Fruit fly (Drosophila melanogaster) whole organism, embryonic: ENCODE data around the gene RPA1.

ENCODE experiments used
- CG1024 ChIP-seq: fragments of 200-800 bp; sonication (Bioruptor generic); IDR thresholded peaks from 2 replicates; pipeline ENCODE4 v1.3.6; 2022; ENCODE audit warnings: missing biosample characterization, missing genetic modification characterization
- CG10565 ChIP-seq: fragments of 200-800 bp; sonication (Bioruptor generic); optimal IDR thresholded peaks from 3 replicates; lab custom pipeline; 2016; ENCODE audit warnings: missing biosample characterization, mild to moderate bottlenecking, missing genetic modification characterization
- CG11085 ChIP-seq: fragments of 200-800 bp; sonication (Bioruptor generic); IDR thresholded peaks from 2 replicates; pipeline ENCODE4 v1.3.6; 2022; ENCODE audit warnings: missing biosample characterization, missing genetic modification characterization
- CG11398 ChIP-seq: fragments of 200-800 bp; sonication (Bioruptor generic); optimal IDR thresholded peaks from 2 replicates; lab custom pipeline; 2016; ENCODE audit warnings: missing biosample characterization, missing genetic modification characterization
- CG11456 ChIP-seq: fragments of 200-800 bp; sonication (Bioruptor generic); IDR thresholded peaks from 3 replicates; pipeline ENCODE4 v1.3.6; 2022; ENCODE audit warnings: missing biosample characterization, missing genetic modification characterization
- CG12299 ChIP-seq: fragments of 200-800 bp; sonication (Bioruptor generic); optimal IDR thresholded peaks from 2 replicates; lab custom pipeline; 2018; ENCODE audit warnings: missing biosample characterization, mild to moderate bottlenecking, missing genetic modification characterization
- CG12744 ChIP-seq: fragments of 200-800 bp; sonication (Bioruptor generic); optimal IDR thresholded peaks from 2 replicates; lab custom pipeline; 2016; ENCODE audit warnings: missing biosample characterization, missing genetic modification characterization
- CG13123 ChIP-seq: fragments of 200-800 bp; sonication (Bioruptor generic); optimal IDR thresholded peaks from 2 replicates; lab custom pipeline; 2016; ENCODE audit warnings: missing biosample characterization, missing genetic modification characterization
- CG13424 ChIP-seq: fragments of 200-800 bp; sonication (Bioruptor generic); optimal IDR thresholded peaks from 2 replicates; lab custom pipeline; 2019; ENCODE audit warnings: missing biosample characterization, mild to moderate bottlenecking, missing genetic modification characterization, moderate library complexity
- CG14050 ChIP-seq: fragments of 200-800 bp; sonication (Bioruptor generic); IDR thresholded peaks from 3 replicates; pipeline ENCODE4 v1.3.6; 2022; ENCODE audit warnings: missing biosample characterization, missing genetic modification characterization
- CG1529 ChIP-seq: fragments of 200-800 bp; sonication (Bioruptor generic); optimal IDR thresholded peaks from 3 replicates; lab custom pipeline; 2018; ENCODE audit warnings: missing biosample characterization, missing genetic modification characterization
- CG15696 ChIP-seq: fragments of 200-800 bp; sonication (Bioruptor generic); optimal IDR thresholded peaks from 2 replicates; lab custom pipeline; 2019; ENCODE audit warnings: missing biosample characterization, mild to moderate bottlenecking, missing genetic modification characterization, moderate library complexity
- CG18011 ChIP-seq: fragments of 200-800 bp; sonication (Bioruptor generic); optimal IDR thresholded peaks from 2 replicates; lab custom pipeline; 2017; ENCODE audit warnings: missing biosample characterization, missing genetic modification characterization, mild to moderate bottlenecking, moderate library complexity, missing genotype
- CG3407 ChIP-seq: fragments of 200-800 bp; sonication (Bioruptor generic); optimal IDR thresholded peaks from 2 replicates; lab custom pipeline; 2018; ENCODE audit warnings: missing biosample characterization, mild to moderate bottlenecking, missing genetic modification characterization
- CG4360 ChIP-seq: fragments of 200-800 bp; sonication (Bioruptor generic); IDR thresholded peaks from 2 replicates; pipeline ENCODE4 v1.3.6; 2022; ENCODE audit warnings: missing biosample characterization, missing genetic modification characterization
- CG4424 ChIP-seq: fragments of 200-800 bp; sonication (Bioruptor generic); optimal IDR thresholded peaks from 3 replicates; lab custom pipeline; 2016; ENCODE audit warnings: missing biosample characterization, missing genetic modification characterization
- CG4820 ChIP-seq: fragments of 200-800 bp; sonication (Bioruptor generic); optimal IDR thresholded peaks from 3 replicates; lab custom pipeline; 2016; ENCODE audit warnings: missing biosample characterization, missing genetic modification characterization
- CG4854 ChIP-seq: fragments of 200-800 bp; sonication (Bioruptor generic); optimal IDR thresholded peaks from 2 replicates; lab custom pipeline; 2016; ENCODE audit warnings: missing biosample characterization, missing genetic modification characterization, inconsistent platforms
- CG5953 ChIP-seq: fragments of 200-800 bp; sonication (Bioruptor generic); IDR thresholded peaks from 2 replicates; pipeline ENCODE4 v1.3.6; 2022; ENCODE audit warnings: missing biosample characterization, missing genetic modification characterization
- CG8281 ChIP-seq: fragments of 200-800 bp; sonication (Bioruptor generic); optimal IDR thresholded peaks from 2 replicates; lab custom pipeline; 2018; ENCODE audit warnings: missing biosample characterization, mild to moderate bottlenecking, missing genetic modification characterization, moderate library complexity
- CG8359 ChIP-seq: fragments of 200-800 bp; sonication (Bioruptor generic); optimal IDR thresholded peaks from 2 replicates; lab custom pipeline; 2017; ENCODE audit warnings: missing biosample characterization, mild to moderate bottlenecking, missing genetic modification characterization, borderline replicate concordance
- CG9437 ChIP-seq: fragments of 200-800 bp; sonication (Bioruptor generic); optimal IDR thresholded peaks from 2 replicates; lab custom pipeline; 2018; ENCODE audit warnings: missing biosample characterization, mild to moderate bottlenecking, missing genetic modification characterization
- CHES-1-like ChIP-seq: fragments of 200-800 bp; sonication (Bioruptor generic); optimal IDR thresholded peaks from 2 replicates; lab custom pipeline; 2016; ENCODE audit warnings: missing biosample characterization, missing genetic modification characterization
- Chrac-16 ChIP-seq: fragments of 200-800 bp; sonication (Bioruptor generic); optimal IDR thresholded peaks from 3 replicates; lab custom pipeline; 2016; ENCODE audit warnings: missing biosample characterization, missing genetic modification characterization
- D19A ChIP-seq: fragments of 200-800 bp; optimal IDR thresholded peaks from 3 replicates; lab custom pipeline; 2019; ENCODE audit warnings: missing biosample characterization, mild to moderate bottlenecking, missing genetic modification characterization, moderate library complexity
- Fer3 ChIP-seq: fragments of 200-800 bp; sonication (Bioruptor generic); optimal IDR thresholded peaks from 2 replicates; lab custom pipeline; 2018; ENCODE audit warnings: missing biosample characterization, mild to moderate bottlenecking, missing genetic modification characterization, moderate library complexity
- GATAe ChIP-seq: fragments of 200-800 bp; sonication (Bioruptor generic); conservative IDR thresholded peaks from 2 replicates; pipeline ENCODE4 v1.3.6; 2022; ENCODE audit warnings: missing biosample characterization, missing genetic modification characterization
- HLH4C ChIP-seq: fragments of 200-800 bp; sonication (Bioruptor generic); IDR thresholded peaks from 3 replicates; pipeline ENCODE4 v1.3.6; 2022; ENCODE audit warnings: missing biosample characterization, missing genetic modification characterization; ENCODE audit not compliant: partially characterized antibody
- NFAT ChIP-seq: fragments of 200-800 bp; sonication (Bioruptor generic); IDR thresholded peaks from 2 replicates; pipeline ENCODE4 v1.3.6; 2022; ENCODE audit warnings: missing biosample characterization, missing genetic modification characterization
- Oaz ChIP-seq: fragments of 200-800 bp; sonication (Bioruptor generic); IDR thresholded peaks from 2 replicates; pipeline ENCODE4 v1.3.6; 2022; ENCODE audit warnings: missing biosample characterization, missing genetic modification characterization
- Tbp ChIP-seq: fragments of >200 bp; optimal IDR thresholded peaks from 2 replicates; lab custom pipeline; 2018; ENCODE audit warnings: missing biosample characterization, missing genetic modification characterization
- cg ChIP-seq: fragments of 200-800 bp; sonication (Bioruptor generic); optimal IDR thresholded peaks from 3 replicates; lab custom pipeline; 2019; ENCODE audit warnings: missing biosample characterization, mild to moderate bottlenecking, missing genetic modification characterization, moderate library complexity
- corto ChIP-seq: fragments of 200-800 bp; sonication (Bioruptor generic); optimal IDR thresholded peaks from 2 replicates; lab custom pipeline; 2016; ENCODE audit warnings: missing biosample characterization, mild to moderate bottlenecking, missing genetic modification characterization, moderate library complexity
- da ChIP-seq: fragments of 200-800 bp; sonication (Bioruptor generic); optimal IDR thresholded peaks from 2 replicates; lab custom pipeline; 2016; ENCODE audit warnings: missing biosample characterization, missing genetic modification characterization
- dan ChIP-seq: fragments of 200-800 bp; sonication (Bioruptor generic); IDR thresholded peaks from 2 replicates; pipeline ENCODE4 v1.3.6; 2022; ENCODE audit warnings: missing biosample characterization, missing genetic modification characterization
- dpn ChIP-seq, 2 experiments: fragments of 200-800 bp; sonication (Bioruptor generic); optimal IDR thresholded peaks; 3 replicates each; lab custom pipeline; 2016; ENCODE audit warnings: missing biosample characterization in 2 of 2, missing genetic modification characterization in 2 of 2
- eve ChIP-seq, 2 experiments: fragments of >200 bp; optimal IDR thresholded peaks; 2 replicates each; lab custom pipeline; 2017; ENCODE audit warnings: missing biosample characterization in 2 of 2, missing genetic modification characterization in 2 of 2
- ewg ChIP-seq: fragments of 200-800 bp; sonication (Bioruptor generic); optimal IDR thresholded peaks from 3 replicates; lab custom pipeline; 2017; ENCODE audit warnings: mild to moderate bottlenecking, missing biosample characterization, missing genetic modification reagents, missing genetic modification characterization
- ftz-f1 ChIP-seq: fragments of 200-800 bp; sonication (Bioruptor generic); optimal IDR thresholded peaks from 2 replicates; lab custom pipeline; 2016; ENCODE audit warnings: missing biosample characterization, missing genetic modification characterization
- hth ChIP-seq: fragments of >200 bp; optimal IDR thresholded peaks from 2 replicates; lab custom pipeline; 2017; ENCODE audit warnings: inconsistent platforms
- ind ChIP-seq: fragments of 200-800 bp; sonication (Bioruptor generic); optimal IDR thresholded peaks from 3 replicates; lab custom pipeline; 2016; ENCODE audit warnings: missing biosample characterization, missing genetic modification characterization
- jumu ChIP-seq: fragments of 200-800 bp; sonication (Bioruptor generic); optimal IDR thresholded peaks from 3 replicates; lab custom pipeline; 2016; ENCODE audit warnings: missing biosample characterization, missing genetic modification characterization
- lab ChIP-seq: fragments of 200-800 bp; sonication (Bioruptor generic); optimal IDR thresholded peaks from 3 replicates; lab custom pipeline; 2017; ENCODE audit warnings: missing biosample characterization, missing genetic modification characterization, mild to moderate bottlenecking, moderate library complexity, missing genetic modification reagents
- nom ChIP-seq: fragments of 200-800 bp; sonication (Bioruptor generic); optimal IDR thresholded peaks from 2 replicates; lab custom pipeline; 2017; ENCODE audit warnings: missing biosample characterization, missing genetic modification characterization, mild to moderate bottlenecking, moderate library complexity, missing genetic modification reagents
- onecut ChIP-seq: fragments of 200-800 bp; sonication (Bioruptor generic); IDR thresholded peaks from 2 replicates; pipeline ENCODE4 v1.3.6; 2022; ENCODE audit warnings: missing biosample characterization, missing genetic modification characterization
- phol ChIP-seq: fragments of 200-800 bp; sonication (Bioruptor generic); optimal IDR thresholded peaks from 3 replicates; lab custom pipeline; 2018; ENCODE audit warnings: missing biosample characterization, mild to moderate bottlenecking, missing genetic modification characterization, moderate library complexity
- run ChIP-seq: fragments of 200-800 bp; sonication (Bioruptor generic); optimal IDR thresholded peaks from 3 replicates; lab custom pipeline; 2018; ENCODE audit warnings: missing biosample characterization, mild to moderate bottlenecking, missing genetic modification characterization
- sc ChIP-seq, 3 experiments: fragments of >200 bp in 2 of 3; fragments of 200-800 bp in 1 of 3; sonication (Bioruptor generic) in 1 of 3; optimal IDR thresholded peaks; 2 replicates in 2 of 3; 3 replicates in 1 of 3; lab custom pipeline; 2017; ENCODE audit warnings: mild to moderate bottlenecking in 1 of 3, missing biosample characterization in 1 of 3, missing genetic modification characterization in 1 of 3, missing genetic modification reagents in 1 of 3
- shn ChIP-seq: fragments of 200-800 bp; sonication (Bioruptor generic); optimal IDR thresholded peaks from 3 replicates; lab custom pipeline; 2016; ENCODE audit warnings: missing biosample characterization, missing genetic modification characterization
- sr ChIP-seq: fragments of 200-800 bp; sonication (Bioruptor generic); IDR thresholded peaks from 3 replicates; pipeline ENCODE4 v1.3.6; 2022; ENCODE audit warnings: missing biosample characterization, missing genetic modification characterization
- zf30C ChIP-seq: fragments of 200-800 bp; sonication (Bioruptor generic); optimal IDR thresholded peaks from 3 replicates; lab custom pipeline; 2018; ENCODE audit warnings: missing biosample characterization, mild to moderate bottlenecking, missing genetic modification characterization

The RPA1 gene

dm6 chr3R:8212594-8212993, 51.7 kb downstream of the RPA1 start (continued):
- TF ChIP-seq shn (GFP tag; lab: Kevin White, UChicago), result peak; percentile 52
- TF ChIP-seq CG1529 (GFP tag; lab: Kevin White, UChicago), result peak; percentile 49
- TF ChIP-seq ewg, result peak; percentile 41
- no peak; the same call in 1 of the 2 replicates for TF ChIP-seq GATAe
- TF ChIP-seq Chrac-16 (GFP tag; lab: Kevin White, UChicago), result peak; percentile 53
- TF ChIP-seq CG10565 (GFP tag; lab: Kevin White, UChicago), result no peak
- TF ChIP-seq ind (GFP tag; lab: Kevin White, UChicago), result peak; percentile 54
- TF ChIP-seq HLH4C (GFP tag; lab: Robert Waterston, UW), result no peak
- TF ChIP-seq CG11085, result no peak
- TF ChIP-seq sc (optimal IDR thresholded peaks at IDR 0.05; lab: Kevin White, UChicago), result no peak
- TF ChIP-seq sc (GFP tag; optimal IDR thresholded peaks at IDR 0.05; lab: Kevin White, UChicago), result peak; percentile 63
- TF ChIP-seq CG1024, result peak; percentile 55; the same call in 1 of the 2 replicates
- TF ChIP-seq sr, result 0 out of 3 replicates have a peak, but pooled peaks have one; percentile 12
- TF ChIP-seq lab (GFP tag; lab: Kevin White, UChicago), result peak; percentile 52
- no peak for TF ChIP-seq Tbp (GFP tag; lab: Kevin White, UChicago)
- TF ChIP-seq cg (GFP tag; lab: Kevin White, UChicago), result no peak
- TF ChIP-seq CG12744, result no peak
- no peak for TF ChIP-seq da (GFP tag; lab: Kevin White, UChicago)
- TF ChIP-seq corto (GFP tag; lab: Kevin White, UChicago), result no peak
- no peak for TF ChIP-seq CG12299
- TF ChIP-seq run (tag; lab: Kevin White, UChicago), result peak; percentile 70
- TF ChIP-seq CG5953 (GFP tag; lab: Robert Waterston, UW), result no peak
- TF ChIP-seq CG15696 (tag; lab: Kevin White, UChicago), result peak; percentile 72
- TF ChIP-seq CG13123 (GFP tag; lab: Kevin White, UChicago), result peak; percentile 24
- TF ChIP-seq dan (GFP tag; lab: Robert Waterston, UW), result peak; percentile 49; the same call in 1 of the 2 replicates
- TF ChIP-seq CG8281 (tag; lab: Kevin White, UChicago), result peak; percentile 34
- peak; percentile 67 for TF ChIP-seq zf30C (GFP tag; lab: Kevin White, UChicago)
- no peak for TF ChIP-seq ftz-f1 (GFP tag; lab: Kevin White, UChicago)
- TF ChIP-seq CG8359 (GFP tag; lab: Kevin White, UChicago), result peak; percentile 55
- peak; percentile 71 for TF ChIP-seq CG4820 (GFP tag; lab: Kevin White, UChicago)
- TF ChIP-seq NFAT (GFP tag; lab: Robert Waterston, UW), result no peak
- no peak for TF ChIP-seq CG14050 (GFP tag; lab: Robert Waterston, UW)
- TF ChIP-seq jumu (GFP tag; lab: Kevin White, UChicago), result peak; percentile 49
- peak; percentile 34 for TF ChIP-seq CHES-1-like
- peak; percentile 70 for TF ChIP-seq phol (tag; lab: Kevin White, UChicago)
- TF ChIP-seq CG11456, result no peak
- TF ChIP-seq Oaz (GFP tag; lab: Robert Waterston, UW), result no peak
- TF ChIP-seq D19A (tag; lab: Kevin White, UChicago), result peak; percentile 51
- TF ChIP-seq hth, result no peak
- TF ChIP-seq Fer3 (tag; lab: Kevin White, UChicago), result peak; percentile 0
- TF ChIP-seq onecut, result peak; percentile 45
- TF ChIP-seq CG11398 (GFP tag; lab: Kevin White, UChicago), result peak; percentile 56
- TF ChIP-seq CG4424 (GFP tag; lab: Kevin White, UChicago), result peak; percentile 51
- TF ChIP-seq CG4854 (GFP tag; lab: Kevin White, UChicago), result no peak
- TF ChIP-seq CG3407 (GFP tag; lab: Kevin White, UChicago), result peak; percentile 50
- no peak for TF ChIP-seq CG18011 (GFP tag; lab: Kevin White, UChicago)
- TF ChIP-seq CG9437, result peak; percentile 30
- TF ChIP-seq dpn (GFP tag; optimal IDR thresholded peaks at IDR 0.05; lab: Kevin White, UChicago), result peak; percentile 31 to 44
- no peak for TF ChIP-seq nom
- no peak for TF ChIP-seq CG4360 (GFP tag; lab: Robert Waterston, UW)
- no peak for TF ChIP-seq eve (GFP tag; optimal IDR thresholded peaks at IDR 0.05; lab: Kevin White, UChicago)
- TF ChIP-seq CG13424 (tag; lab: Kevin White, UChicago), result peak; percentile 44
